Fruit fly (Drosophila melanogaster) whole organism, embryonic: Measurements from ENCODE around the gene CG3117.

ENCODE experiments used
- CG11560 ChIP-seq: fragments of 200-800 bp; sonication (Bioruptor generic); IDR thresholded peaks from 3 replicates; pipeline ENCODE4 v1.3.6; 2022; ENCODE audit warnings: missing biosample characterization, missing genetic modification characterization
- CG12219 ChIP-seq: fragments of 200-800 bp; sonication (Bioruptor generic); optimal IDR thresholded peaks from 3 replicates; lab custom pipeline; 2018; ENCODE audit warnings: missing biosample characterization, mild to moderate bottlenecking, missing genetic modification characterization
- CG14860 ChIP-seq: fragments of 200-800 bp; sonication (Bioruptor generic); IDR thresholded peaks from 3 replicates; pipeline ENCODE4 v1.3.6; 2022; ENCODE audit warnings: missing biosample characterization, missing genetic modification characterization; ENCODE audit not compliant: partially characterized antibody
- CG17912 ChIP-seq: fragments of 200-800 bp; sonication (Bioruptor generic); optimal IDR thresholded peaks from 2 replicates; lab custom pipeline; 2018; ENCODE audit warnings: missing biosample characterization, mild to moderate bottlenecking, missing genetic modification characterization
- CG1832 ChIP-seq: fragments of 200-800 bp; sonication (Bioruptor generic); optimal IDR thresholded peaks from 2 replicates; lab custom pipeline; 2017; ENCODE audit warnings: missing biosample characterization, mild to moderate bottlenecking, missing genetic modification characterization, inconsistent platforms
- CG31365 ChIP-seq: fragments of 200-800 bp; sonication (Bioruptor generic); optimal IDR thresholded peaks from 2 replicates; lab custom pipeline; 2018; ENCODE audit warnings: missing biosample characterization, mild to moderate bottlenecking, missing genetic modification characterization
- Deaf1 ChIP-seq: fragments of 200-800 bp; optimal IDR thresholded peaks from 3 replicates; lab custom pipeline; 2019; ENCODE audit warnings: missing biosample characterization, mild to moderate bottlenecking, missing genetic modification characterization, moderate library complexity
- Dfd ChIP-seq, 2 experiments: fragments of >200 bp; optimal IDR thresholded peaks; 2 replicates each; lab custom pipeline; 2017; ENCODE audit warnings: missing biosample characterization in 2 of 2, missing genetic modification characterization in 2 of 2
- Mad ChIP-seq: fragments of 200-800 bp; sonication (Bioruptor generic); optimal IDR thresholded peaks from 2 replicates; lab custom pipeline; 2016; ENCODE audit warnings: missing biosample characterization, missing genetic modification characterization
- Sry-δ ChIP-seq: fragments of 200-800 bp; sonication (Bioruptor generic); optimal IDR thresholded peaks from 2 replicates; lab custom pipeline; 2016; ENCODE audit warnings: missing biosample characterization, missing genetic modification characterization
- ind ChIP-seq: fragments of 200-800 bp; sonication (Bioruptor generic); optimal IDR thresholded peaks from 3 replicates; lab custom pipeline; 2016; ENCODE audit warnings: missing biosample characterization, missing genetic modification characterization
- pan ChIP-seq, 4 experiments: fragments of >200 bp in 3 of 4; fragments of 200-800 bp in 1 of 4; sonication (Bioruptor generic) in 1 of 4; optimal IDR thresholded peaks in 3 of 4; IDR thresholded peaks in 1 of 4; 2 replicates each; pipeline versions ENCODE4 v1.3.6 to Lab custom; 2017 to 2022; ENCODE audit warnings: missing biosample characterization in 2 of 4, missing genetic modification characterization in 2 of 4, mixed read lengths in 1 of 4
- trem ChIP-seq: fragments of 200-800 bp; optimal IDR thresholded peaks from 3 replicates; lab custom pipeline; 2019; ENCODE audit warnings: missing biosample characterization, mild to moderate bottlenecking, missing genetic modification characterization, moderate library complexity

DNA sequence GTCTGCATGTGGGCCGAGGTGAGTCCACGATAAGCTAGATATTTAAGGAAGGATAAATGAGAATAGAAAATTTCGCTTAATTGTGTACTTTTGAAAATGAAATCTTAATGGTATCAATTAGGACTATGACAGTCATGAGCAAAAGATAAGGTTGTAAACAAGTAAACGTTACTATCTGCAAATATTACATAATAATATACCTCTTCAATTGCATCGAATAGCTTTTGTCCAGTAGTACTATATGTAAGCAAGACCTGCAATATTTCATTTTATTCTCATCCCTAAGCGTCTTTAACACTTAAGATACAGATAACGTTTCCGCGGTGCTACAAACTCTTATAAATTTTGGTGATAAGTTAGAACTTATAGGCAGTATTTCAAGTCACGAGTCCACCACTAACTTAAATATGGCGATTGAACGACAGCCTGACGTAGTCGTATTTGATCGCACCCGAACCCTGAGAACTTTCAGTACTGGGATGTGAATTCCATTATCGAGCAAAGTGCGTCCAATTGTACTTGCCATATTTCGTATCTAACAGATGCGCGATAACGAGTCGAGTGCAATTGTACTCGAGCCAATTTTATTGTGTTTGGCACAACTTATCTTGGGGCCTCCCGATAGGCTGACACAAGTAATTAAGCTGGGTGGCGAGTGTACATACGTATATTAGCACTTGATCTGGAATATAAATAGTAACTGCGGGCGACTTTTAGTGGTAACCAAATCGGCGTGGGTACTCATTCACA is 18.7 kb upstream of the CG3117 start:
- no peak for TF ChIP-seq Mad (GFP tag; lab: Kevin White, UChicago)
- no peak for TF ChIP-seq Dfd (GFP tag; optimal IDR thresholded peaks at IDR 0.05; lab: Kevin White, UChicago)
- peak; percentile 66 for TF ChIP-seq Deaf1 (tag; lab: Kevin White, UChicago)
- TF ChIP-seq CG17912 (GFP tag; lab: Kevin White, UChicago), result no peak
- no peak for TF ChIP-seq CG11560 (tag; lab: Robert Waterston, UW)
- TF ChIP-seq pan (optimal IDR thresholded peaks at IDR 0.05; lab: Kevin White, UChicago), result no peak
- no peak for TF ChIP-seq pan (GFP tag; optimal IDR thresholded peaks at IDR 0.05 in 1 of 2, IDR thresholded peaks at IDR 0.05 in 1 of 2)
- no peak for TF ChIP-seq CG1832 (GFP tag; lab: Kevin White, UChicago)
- no peak for TF ChIP-seq CG31365 (tag; lab: Kevin White, UChicago)
- TF ChIP-seq CG14860 (GFP tag; lab: Robert Waterston, UW), result no peak
- TF ChIP-seq CG12219 (GFP tag; lab: Kevin White, UChicago), result no peak
- peak; percentile 0 for TF ChIP-seq Sry-δ (GFP tag; lab: Kevin White, UChicago)
- no peak for TF ChIP-seq ind (GFP tag; lab: Kevin White, UChicago)
- TF ChIP-seq trem, result no peak
